Fruit fly (Drosophila melanogaster) Kc167 (cell line): Measurements from ENCODE around the gene CG14322.

Experiments used
- Myc ChIP-seq: fragments of >200 bp; optimal IDR thresholded peaks from 2 replicates; lab custom pipeline; 2017; ENCODE audit warnings: missing external identifiers
- h ChIP-seq: fragments of >200 bp; optimal IDR thresholded peaks from 3 replicates; lab custom pipeline; 2018; ENCODE audit warnings: missing external identifiers
- insv ChIP-seq: fragments of >200 bp; optimal IDR thresholded peaks from 3 replicates; lab custom pipeline; 2018; ENCODE audit warnings: missing external identifiers

Gene CG14322

DNA sequence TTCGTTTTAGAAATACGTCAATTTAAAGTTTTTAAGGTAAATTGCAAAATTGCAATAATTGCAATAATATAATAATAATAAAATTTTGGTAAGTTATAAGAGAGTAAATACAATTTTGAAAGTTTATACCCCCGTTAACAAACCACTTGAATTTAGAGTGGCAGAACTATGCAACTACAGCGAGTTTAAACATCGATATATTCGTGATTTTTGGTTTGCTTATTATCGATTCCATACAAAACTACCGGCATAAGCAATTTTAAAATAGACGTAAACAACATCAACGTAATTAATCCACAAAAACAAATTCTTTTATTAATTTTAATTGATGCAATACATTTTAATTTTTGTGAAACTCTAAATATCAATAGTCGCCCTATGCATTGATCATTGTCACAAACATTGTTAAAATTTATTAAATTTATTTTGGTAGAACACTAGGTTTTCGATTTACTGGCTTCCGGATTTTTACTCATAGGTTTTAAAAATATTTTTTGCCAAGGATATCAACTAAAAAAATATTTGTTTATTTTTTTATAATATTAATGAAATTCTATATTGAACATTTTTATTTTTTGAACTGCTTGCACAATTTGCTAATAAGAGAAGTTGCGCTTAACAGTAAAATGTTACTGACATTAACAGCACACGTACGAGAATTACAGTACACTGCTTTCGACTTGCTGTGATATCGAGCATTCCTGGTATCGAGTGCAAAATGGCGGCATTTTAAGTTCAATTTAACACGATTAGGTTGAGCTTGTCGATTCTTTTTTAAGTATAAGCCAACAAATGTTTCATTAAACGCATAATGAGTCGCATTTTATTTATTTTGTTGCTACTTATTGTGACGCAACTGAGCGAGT is 71.5 kb downstream of the CG14322 start, which contains the start of gene Pxt:
Gene Pxt (plus strand): TSS at position 695 of the 866 bp plus-strand sequence.
- TF ChIP-seq Myc (lab: Kevin White, UChicago) (no peak), insv (no peak), h (no peak)
